Fruit fly (Drosophila melanogaster) whole organism, embryonic: Measurements from ENCODE around the gene CG13893.
A peak's percentile ranks its signal among the peaks of the same experiment; 100 is the strongest.

Experiments used
- Abd-B ChIP-seq: fragments of 200-800 bp; sonication (Bioruptor generic); optimal IDR thresholded peaks from 2 replicates; lab custom pipeline; 2018; ENCODE audit warnings: missing biosample characterization, mild to moderate bottlenecking, missing genetic modification characterization, moderate library complexity
- Ada2b ChIP-seq: fragments of 200-800 bp; sonication (Bioruptor generic); IDR thresholded peaks from 2 replicates; pipeline ENCODE4 v1.3.6; 2022; ENCODE audit warnings: missing biosample characterization, missing genetic modification characterization
- Adf1 ChIP-seq: fragments of 200-800 bp; sonication (Bioruptor generic); IDR thresholded peaks from 2 replicates; pipeline ENCODE4 v1.3.6; 2022; ENCODE audit warnings: missing biosample characterization, missing genetic modification characterization
- Atf6 ChIP-seq: fragments of 200-800 bp; sonication (Bioruptor generic); IDR thresholded peaks from 2 replicates; pipeline ENCODE4 v1.3.6; 2022; ENCODE audit warnings: missing biosample characterization, missing genetic modification characterization
- CG10321 ChIP-seq: fragments of 200-800 bp; sonication (Bioruptor generic); IDR thresholded peaks from 2 replicates; pipeline ENCODE4 v1.3.6; 2022; ENCODE audit warnings: missing biosample characterization, missing genetic modification characterization
- CG10366 ChIP-seq: fragments of 200-800 bp; sonication (Bioruptor generic); IDR thresholded peaks from 2 replicates; pipeline ENCODE4 v1.3.6; 2022; ENCODE audit warnings: missing biosample characterization, missing genetic modification characterization
- CG11504 ChIP-seq: fragments of 200-800 bp; sonication (Bioruptor generic); optimal IDR thresholded peaks from 3 replicates; lab custom pipeline; 2019; ENCODE audit warnings: missing biosample characterization, mild to moderate bottlenecking, missing genetic modification characterization, moderate library complexity
- CG11696 ChIP-seq: fragments of 200-800 bp; sonication (Bioruptor generic); IDR thresholded peaks from 2 replicates; pipeline ENCODE4 v1.3.6; 2022; ENCODE audit warnings: missing biosample characterization, missing genetic modification characterization
- CG15696 ChIP-seq: fragments of 200-800 bp; sonication (Bioruptor generic); optimal IDR thresholded peaks from 2 replicates; lab custom pipeline; 2019; ENCODE audit warnings: missing biosample characterization, mild to moderate bottlenecking, missing genetic modification characterization, moderate library complexity
- CG1792 ChIP-seq: fragments of 200-800 bp; sonication (Bioruptor generic); optimal IDR thresholded peaks from 2 replicates; lab custom pipeline; 2016; ENCODE audit warnings: missing biosample characterization, missing genetic modification characterization
- CG18011 ChIP-seq: fragments of 200-800 bp; sonication (Bioruptor generic); optimal IDR thresholded peaks from 2 replicates; lab custom pipeline; 2017; ENCODE audit warnings: missing biosample characterization, missing genetic modification characterization, mild to moderate bottlenecking, moderate library complexity, missing genotype
- CG2116 ChIP-seq: fragments of 200-800 bp; sonication (Bioruptor generic); optimal IDR thresholded peaks from 3 replicates; lab custom pipeline; 2018; ENCODE audit warnings: missing biosample characterization, mild to moderate bottlenecking, missing genetic modification characterization
- CG2889 ChIP-seq: fragments of 200-800 bp; sonication (Bioruptor generic); IDR thresholded peaks from 3 replicates; pipeline ENCODE4 v1.3.6; 2022; ENCODE audit warnings: missing biosample characterization, missing genetic modification characterization
- CG30020 ChIP-seq: fragments of 200-800 bp; optimal IDR thresholded peaks from 2 replicates; lab custom pipeline; 2019; ENCODE audit warnings: missing biosample characterization, mild to moderate bottlenecking, missing genetic modification characterization, moderate library complexity
- CG31224 ChIP-seq: fragments of 200-800 bp; sonication (Bioruptor generic); IDR thresholded peaks from 2 replicates; pipeline ENCODE4 v1.3.6; 2022; ENCODE audit warnings: missing biosample characterization, missing genetic modification characterization
- CG3838 ChIP-seq: fragments of 200-800 bp; sonication (Bioruptor generic); optimal IDR thresholded peaks from 3 replicates; lab custom pipeline; 2016; ENCODE audit warnings: missing biosample characterization, missing genetic modification characterization
- CG6765 ChIP-seq: fragments of 200-800 bp; sonication (Bioruptor generic); optimal IDR thresholded peaks from 3 replicates; lab custom pipeline; 2017; ENCODE audit warnings: missing biosample characterization, mild to moderate bottlenecking, missing genetic modification characterization
- CG7357 ChIP-seq: fragments of 200-800 bp; sonication (Bioruptor generic); IDR thresholded peaks from 3 replicates; pipeline ENCODE4 v1.3.6; 2022; ENCODE audit warnings: missing biosample characterization, missing genetic modification characterization
- CG7786 ChIP-seq: fragments of 200-800 bp; sonication (Bioruptor generic); optimal IDR thresholded peaks from 2 replicates; lab custom pipeline; 2016; ENCODE audit warnings: missing biosample characterization, missing genetic modification characterization
- CG8944 ChIP-seq: fragments of 200-800 bp; sonication (Bioruptor generic); optimal IDR thresholded peaks from 3 replicates; lab custom pipeline; 2016; ENCODE audit warnings: missing biosample characterization, missing genetic modification characterization
- CG9437 ChIP-seq: fragments of 200-800 bp; sonication (Bioruptor generic); optimal IDR thresholded peaks from 2 replicates; lab custom pipeline; 2018; ENCODE audit warnings: missing biosample characterization, mild to moderate bottlenecking, missing genetic modification characterization
- CHES-1-like ChIP-seq: fragments of 200-800 bp; sonication (Bioruptor generic); optimal IDR thresholded peaks from 2 replicates; lab custom pipeline; 2016; ENCODE audit warnings: missing biosample characterization, missing genetic modification characterization
- Dip2 ChIP-seq: fragments of 200-800 bp; sonication (Bioruptor generic); IDR thresholded peaks from 2 replicates; pipeline ENCODE4 v1.3.6; 2022; ENCODE audit warnings: missing biosample characterization, missing genetic modification characterization
- Dll ChIP-seq: fragments of 200-800 bp; sonication (Bioruptor generic); IDR thresholded peaks from 4 replicates; pipeline ENCODE4 v1.3.6; 2022; ENCODE audit warnings: missing biosample characterization, missing genetic modification characterization; ENCODE audit not compliant: partially characterized antibody
- E2f2 ChIP-seq: fragments of 200-800 bp; sonication (Bioruptor generic); IDR thresholded peaks from 2 replicates; pipeline ENCODE4 v1.3.6; 2022; ENCODE audit warnings: missing biosample characterization, missing genetic modification characterization
- Gug ChIP-seq: fragments of 200-800 bp; sonication (Bioruptor generic); IDR thresholded peaks from 4 replicates; pipeline ENCODE4 v1.3.6; 2022; ENCODE audit warnings: missing biosample characterization, missing genetic modification characterization
- H2.0 ChIP-seq: fragments of 200-800 bp; sonication (Bioruptor generic); IDR thresholded peaks from 2 replicates; pipeline ENCODE4 v1.3.6; 2022; ENCODE audit warnings: missing biosample characterization, missing genetic modification characterization
- HLH4C ChIP-seq: fragments of 200-800 bp; sonication (Bioruptor generic); IDR thresholded peaks from 3 replicates; pipeline ENCODE4 v1.3.6; 2022; ENCODE audit warnings: missing biosample characterization, missing genetic modification characterization; ENCODE audit not compliant: partially characterized antibody
- Hand ChIP-seq: fragments of 200-800 bp; sonication (Bioruptor generic); optimal IDR thresholded peaks from 2 replicates; lab custom pipeline; 2017; ENCODE audit warnings: mild to moderate bottlenecking, missing biosample characterization, missing genetic modification reagents, missing genetic modification characterization
- Lim3 ChIP-seq: fragments of 200-800 bp; sonication (Bioruptor generic); IDR thresholded peaks from 2 replicates; pipeline ENCODE4 v1.3.6; 2022; ENCODE audit warnings: missing biosample characterization, missing genetic modification characterization
- Nf-YC ChIP-seq: fragments of 200-800 bp; optimal IDR thresholded peaks from 3 replicates; lab custom pipeline; 2019; ENCODE audit warnings: missing biosample characterization, mild to moderate bottlenecking, missing genetic modification characterization, moderate library complexity
- Poxn ChIP-seq: fragments of 200-800 bp; sonication (Bioruptor generic); IDR thresholded peaks from 2 replicates; pipeline ENCODE4 v1.3.6; 2022; ENCODE audit warnings: missing biosample characterization, missing genetic modification characterization
- Taf1 ChIP-seq: fragments of 200-800 bp; sonication (Bioruptor generic); IDR thresholded peaks from 2 replicates; pipeline ENCODE4 v1.3.6; 2022; ENCODE audit warnings: missing biosample characterization, missing genetic modification characterization
- Tbp ChIP-seq: fragments of >200 bp; optimal IDR thresholded peaks from 2 replicates; lab custom pipeline; 2018; ENCODE audit warnings: missing biosample characterization, missing genetic modification characterization
- aop ChIP-seq: fragments of 200-800 bp; sonication (Bioruptor generic); IDR thresholded peaks from 2 replicates; pipeline ENCODE4 v1.3.6; 2022; ENCODE audit warnings: missing biosample characterization, missing genetic modification characterization
- ap ChIP-seq: fragments of 200-800 bp; sonication (Bioruptor generic); IDR thresholded peaks from 2 replicates; pipeline ENCODE4 v1.3.6; 2022; ENCODE audit warnings: missing biosample characterization, missing genetic modification characterization
- az2 ChIP-seq: fragments of 200-800 bp; sonication (Bioruptor generic); optimal IDR thresholded peaks from 3 replicates; lab custom pipeline; 2016; ENCODE audit warnings: missing biosample characterization, missing genetic modification characterization
- bigmax ChIP-seq: fragments of 200-800 bp; sonication (Bioruptor generic); optimal IDR thresholded peaks from 2 replicates; lab custom pipeline; 2018; ENCODE audit warnings: missing biosample characterization, mild to moderate bottlenecking, missing genetic modification characterization
- cwo ChIP-seq: fragments of 200-800 bp; sonication (Bioruptor generic); optimal IDR thresholded peaks from 3 replicates; lab custom pipeline; 2017; ENCODE audit warnings: missing biosample characterization, missing genetic modification characterization, mild to moderate bottlenecking, moderate library complexity, missing genetic modification reagents
- fd3F ChIP-seq: fragments of 200-800 bp; sonication (Bioruptor generic); optimal IDR thresholded peaks from 2 replicates; lab custom pipeline; 2018; ENCODE audit warnings: missing biosample characterization, mild to moderate bottlenecking, missing genetic modification characterization, moderate library complexity
- gcm2 ChIP-seq: fragments of 200-800 bp; sonication (Bioruptor generic); optimal IDR thresholded peaks from 2 replicates; lab custom pipeline; 2016; ENCODE audit warnings: missing biosample characterization, missing genetic modification characterization
- gsb ChIP-seq: fragments of 200-800 bp; sonication (Bioruptor generic); IDR thresholded peaks from 2 replicates; pipeline ENCODE4 v1.3.6; 2022; ENCODE audit warnings: missing biosample characterization, missing genetic modification characterization
- gt ChIP-seq: fragments of 200-800 bp; sonication (Bioruptor generic); IDR thresholded peaks from 2 replicates; pipeline ENCODE4 v1.3.6; 2022; ENCODE audit warnings: missing biosample characterization, missing genetic modification characterization
- ind ChIP-seq: fragments of 200-800 bp; sonication (Bioruptor generic); optimal IDR thresholded peaks from 3 replicates; lab custom pipeline; 2016; ENCODE audit warnings: missing biosample characterization, missing genetic modification characterization
- lbe ChIP-seq: fragments of 200-800 bp; sonication (Bioruptor generic); optimal IDR thresholded peaks from 2 replicates; lab custom pipeline; 2016; ENCODE audit warnings: missing biosample characterization, mild to moderate bottlenecking, missing genetic modification characterization
- lov ChIP-seq, 2 experiments: fragments of 200-800 bp in 1 of 2; fragments of >200 bp in 1 of 2; sonication (Bioruptor generic) in 1 of 2; IDR thresholded peaks in 1 of 2; optimal IDR thresholded peaks in 1 of 2; 2 replicates in 1 of 2; 3 replicates in 1 of 2; pipeline versions ENCODE4 v1.3.6 to Lab custom; 2017 to 2022; ENCODE audit warnings: missing biosample characterization in 1 of 2, missing genetic modification characterization in 1 of 2
- nau ChIP-seq: fragments of 200-800 bp; sonication (Bioruptor generic); optimal IDR thresholded peaks from 3 replicates; lab custom pipeline; 2017; ENCODE audit warnings: missing biosample characterization, mild to moderate bottlenecking, missing genetic modification characterization, missing genetic modification reagents
- sima ChIP-seq: fragments of 200-800 bp; sonication (Bioruptor generic); optimal IDR thresholded peaks from 2 replicates; lab custom pipeline; 2016; ENCODE audit warnings: missing biosample characterization, missing genetic modification characterization
- sna ChIP-seq: fragments of 200-800 bp; sonication (Bioruptor generic); IDR thresholded peaks from 2 replicates; pipeline ENCODE4 v1.3.6; 2022; ENCODE audit warnings: missing biosample characterization, missing genetic modification characterization; ENCODE audit not compliant: partially characterized antibody
- tna ChIP-seq: fragments of 200-800 bp; sonication (Bioruptor generic); IDR thresholded peaks from 2 replicates; pipeline ENCODE4 v1.3.6; 2022; ENCODE audit warnings: missing biosample characterization, missing genetic modification characterization; ENCODE audit not compliant: partially characterized antibody
- trem ChIP-seq: fragments of 200-800 bp; optimal IDR thresholded peaks from 3 replicates; lab custom pipeline; 2019; ENCODE audit warnings: missing biosample characterization, mild to moderate bottlenecking, missing genetic modification characterization, moderate library complexity
- tup ChIP-seq: fragments of 200-800 bp; sonication (Bioruptor generic); optimal IDR thresholded peaks from 2 replicates; lab custom pipeline; 2016; ENCODE audit warnings: missing biosample characterization, mild to moderate bottlenecking, missing genetic modification characterization, moderate library complexity

Gene CG13893

DNA sequence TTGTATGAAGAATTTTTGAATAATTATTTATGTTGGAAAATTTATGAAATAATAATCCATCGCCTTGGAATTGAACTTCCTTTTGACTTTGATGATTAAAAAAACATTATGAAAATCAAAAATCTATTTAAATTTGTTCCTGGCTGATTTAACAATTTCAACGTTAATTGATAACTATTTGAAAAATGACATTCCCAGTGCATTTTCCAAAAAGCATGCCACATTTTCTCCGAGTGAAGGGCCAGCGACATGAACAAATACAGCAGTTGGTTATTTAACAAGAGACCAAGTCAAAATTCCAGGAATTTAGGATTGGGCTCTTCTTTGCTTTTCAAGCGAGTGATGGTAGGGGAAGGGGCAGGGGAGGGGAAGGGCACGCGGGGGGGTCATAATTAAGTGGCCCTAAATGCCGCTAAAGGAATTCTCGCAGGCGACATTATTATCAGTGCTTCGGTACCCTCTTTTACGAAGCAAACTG, 18.6 kb upstream of the CG13893 start (continued):
- no peak for TF ChIP-seq fd3F (GFP tag; lab: Kevin White, UChicago)
- TF ChIP-seq CG7357 = no peak
- no peak for TF ChIP-seq CG31224 (GFP tag; lab: Robert Waterston, UW)
- TF ChIP-seq nau (GFP tag; lab: Kevin White, UChicago) = no peak
- TF ChIP-seq gt (GFP tag; lab: Robert Waterston, UW) = no peak
- TF ChIP-seq CG2116 = peak; percentile 5
- TF ChIP-seq CG8944 (GFP tag; lab: Kevin White, UChicago) = no peak
- no peak for TF ChIP-seq CG18011 (GFP tag; lab: Kevin White, UChicago)
- TF ChIP-seq lbe (GFP tag; lab: Kevin White, UChicago) = peak; percentile 15
- TF ChIP-seq CG11504 (tag; lab: Kevin White, UChicago) = peak; percentile 42
- no peak for TF ChIP-seq Hand (GFP tag; lab: Kevin White, UChicago)
- no peak for TF ChIP-seq Abd-B
- TF ChIP-seq az2 (GFP tag; lab: Kevin White, UChicago) = peak; percentile 32
- no peak for TF ChIP-seq CG3838
- no peak for TF ChIP-seq Gug (GFP tag; lab: Robert Waterston, UW)
- TF ChIP-seq cwo (GFP tag; lab: Kevin White, UChicago) = no peak
- no peak for TF ChIP-seq Dll (GFP tag; lab: Robert Waterston, UW)
- no peak for TF ChIP-seq Tbp (GFP tag; lab: Kevin White, UChicago)
- TF ChIP-seq CG2889 (GFP tag; lab: Robert Waterston, UW) = no peak
- TF ChIP-seq gcm2 (GFP tag; lab: Kevin White, UChicago) = no peak
- no peak for TF ChIP-seq CG7786
- TF ChIP-seq gsb (GFP tag; lab: Robert Waterston, UW) = no peak
- no peak for TF ChIP-seq lov (optimal IDR thresholded peaks at IDR 0.05; lab: Kevin White, UChicago)
- TF ChIP-seq lov (GFP tag; IDR thresholded peaks at IDR 0.05; lab: Robert Waterston, UW) = 0 out of 3 replicates have a peak, but pooled peaks have one; percentile 55
- TF ChIP-seq trem (tag; lab: Kevin White, UChicago) = peak; percentile 61
- no peak for TF ChIP-seq Nf-YC (tag; lab: Kevin White, UChicago)
- TF ChIP-seq sna = no peak
- TF ChIP-seq bigmax (GFP tag; lab: Kevin White, UChicago) = no peak
- peak; percentile 31 for TF ChIP-seq CG30020 (tag; lab: Kevin White, UChicago)
- TF ChIP-seq tup (GFP tag; lab: Kevin White, UChicago) = no peak
- no peak for TF ChIP-seq HLH4C (GFP tag; lab: Robert Waterston, UW)
- no peak for TF ChIP-seq Ada2b
- no peak for TF ChIP-seq Dip2 (GFP tag; lab: Robert Waterston, UW)
- no peak for TF ChIP-seq ind (GFP tag; lab: Kevin White, UChicago)
- TF ChIP-seq CG9437 (GFP tag; lab: Kevin White, UChicago) = peak; percentile 25
- no peak for TF ChIP-seq sima (GFP tag; lab: Kevin White, UChicago)
- TF ChIP-seq CG10366 = no peak
- no peak for TF ChIP-seq E2f2 (GFP tag; lab: Robert Waterston, UW)
- no peak for TF ChIP-seq CG10321
- TF ChIP-seq CG1792 (GFP tag; lab: Kevin White, UChicago) = no peak
- TF ChIP-seq Adf1 (GFP tag; lab: Robert Waterston, UW) = no peak
- peak; percentile 82 for TF ChIP-seq CG15696
- no peak for TF ChIP-seq H2.0 (GFP tag; lab: Robert Waterston, UW)
- TF ChIP-seq Taf1 (GFP tag; lab: Robert Waterston, UW) = no peak
- TF ChIP-seq aop (GFP tag; lab: Robert Waterston, UW) = no peak
- no peak for TF ChIP-seq ap (GFP tag; lab: Robert Waterston, UW)
- TF ChIP-seq Poxn = no peak
- no peak for TF ChIP-seq CHES-1-like (GFP tag; lab: Kevin White, UChicago)
- TF ChIP-seq Lim3 (GFP tag; lab: Robert Waterston, UW) = no peak
- no peak for TF ChIP-seq Atf6 (GFP tag; lab: Robert Waterston, UW)
- TF ChIP-seq tna = no peak
- TF ChIP-seq CG6765 = no peak
- TF ChIP-seq CG11696 = no peak
